Worm (Caenorhabditis elegans) whole organism, L4 larva: Measurements from ENCODE around the gene W07A12.4.

Experiments used
- D1046.2 ChIP-seq: fragments of 200-800 bp; sonication (Bioruptor generic); IDR thresholded peaks from 2 replicates; pipeline ENCODE4 v1.3.6; 2022; ENCODE audit warnings: missing genetic modification characterization, missing compliant biosample characterization
- F10B5.3 ChIP-seq: sonication (generic microtip); optimal IDR thresholded peaks from 2 replicates; lab custom pipeline; 2016; ENCODE audit warnings: mild to moderate bottlenecking, missing genetic modification characterization, missing compliant biosample characterization
- F37D6.2 ChIP-seq: sonication (generic microtip); optimal IDR thresholded peaks from 2 replicates; lab custom pipeline; 2016; ENCODE audit warnings: mild to moderate bottlenecking, missing genetic modification characterization, missing compliant biosample characterization
- F44E2.7 ChIP-seq: fragments of 200-800 bp; sonication (Bioruptor generic); IDR thresholded peaks from 2 replicates; pipeline ENCODE4 v2.1.2; 2022; ENCODE audit warnings: missing genetic modification characterization, missing compliant biosample characterization
- F49E8.2 ChIP-seq: sonication (generic microtip); optimal IDR thresholded peaks from 2 replicates; lab custom pipeline; 2016; ENCODE audit warnings: missing compliant biosample characterization, mild to moderate bottlenecking, missing genetic modification characterization, borderline replicate concordance
- R02D3.7 ChIP-seq: fragments of 150-350 bp; sonication (generic microtip); optimal IDR thresholded peaks from 3 replicates; lab custom pipeline; 2014; ENCODE audit warnings: missing biosample characterization, missing genetic modification characterization
- T26A8.4 ChIP-seq: fragments of 200-800 bp; sonication (Bioruptor generic); IDR thresholded peaks from 2 replicates; pipeline ENCODE4 v1.3.6; 2022; ENCODE audit warnings: missing genetic modification characterization, missing compliant biosample characterization
- Y105C5A.15 ChIP-seq: fragments of 200-800 bp; sonication (Bioruptor generic); IDR thresholded peaks from 2 replicates; pipeline ENCODE4 v1.3.6; 2022; ENCODE audit warnings: missing genetic modification characterization, missing compliant biosample characterization
- Y48G9A.11 ChIP-seq: fragments of 200-800 bp; sonication (Bioruptor generic); IDR thresholded peaks from 2 replicates; pipeline ENCODE4 v1.3.6; 2022; ENCODE audit warnings: missing genetic modification reagents, missing genetic modification characterization, missing compliant biosample characterization
- Y75B8A.6 ChIP-seq: fragments of 200-800 bp; sonication (Bioruptor generic); IDR thresholded peaks from 2 replicates; pipeline ENCODE4 v1.3.6; 2022; ENCODE audit warnings: missing genetic modification reagents, missing genetic modification characterization, missing compliant biosample characterization
- ZK337.2 ChIP-seq: fragments of 200-800 bp; sonication (Bioruptor generic); IDR thresholded peaks from 2 replicates; pipeline ENCODE4 v1.3.6; 2022; ENCODE audit warnings: missing genetic modification reagents, missing genetic modification characterization, missing compliant biosample characterization
- aha-1 ChIP-seq: fragments of 150-350 bp; peaks from one replicate; lab custom pipeline; 2014; ENCODE audit warnings: missing biosample characterization, missing genetic modification characterization
- ceh-20 ChIP-seq: fragments of 200-800 bp; sonication (Bioruptor generic); IDR thresholded peaks from 2 replicates; pipeline ENCODE4 v1.3.6; 2022; ENCODE audit warnings: missing genetic modification reagents, missing genetic modification characterization, missing compliant biosample characterization
- ceh-44 ChIP-seq: fragments of 200-800 bp; sonication (Bioruptor generic); IDR thresholded peaks from 2 replicates; pipeline ENCODE4 v1.3.6; 2022; ENCODE audit warnings: missing genetic modification reagents, missing genetic modification characterization, missing compliant biosample characterization
- ctbp-1 ChIP-seq: fragments of 200-800 bp; sonication (Bioruptor generic); IDR thresholded peaks from 2 replicates; pipeline ENCODE4 v1.3.6; 2022; ENCODE audit warnings: missing genetic modification reagents, missing genetic modification characterization, missing compliant biosample characterization
- dmd-6 ChIP-seq: fragments of 200-800 bp; sonication (Bioruptor generic); IDR thresholded peaks from 2 replicates; pipeline ENCODE4 v1.3.6; 2022; ENCODE audit warnings: missing genetic modification reagents, missing genetic modification characterization, missing compliant biosample characterization
- dmd-8 ChIP-seq: fragments of 200-800 bp; sonication (Bioruptor generic); IDR thresholded peaks from 2 replicates; pipeline ENCODE4 v1.3.6; 2022; ENCODE audit warnings: missing genetic modification characterization, missing compliant biosample characterization
- dmd-9 ChIP-seq: fragments of 200-800 bp; sonication (Bioruptor generic); IDR thresholded peaks from 2 replicates; pipeline ENCODE4 v1.3.6; 2022; ENCODE audit warnings: missing genetic modification reagents, missing genetic modification characterization, missing compliant biosample characterization
- dpl-1 ChIP-seq: fragments of 150-350 bp; optimal IDR thresholded peaks from 2 replicates; lab custom pipeline; 2014; ENCODE audit warnings: missing biosample characterization, missing genetic modification reagents, missing genetic modification characterization
- egl-43 ChIP-seq: fragments of 200-800 bp; sonication (Bioruptor generic); IDR thresholded peaks from 2 replicates; pipeline ENCODE4 v1.3.6; 2022; ENCODE audit warnings: missing genetic modification reagents, missing genetic modification characterization, missing compliant biosample characterization
- hlh-11 ChIP-seq: fragments of 200-800 bp; sonication (Bioruptor generic); optimal IDR thresholded peaks from 2 replicates; lab custom pipeline; 2018; ENCODE audit warnings: mild to moderate bottlenecking, missing genetic modification characterization, missing compliant biosample characterization
- hlh-30 ChIP-seq: sonication (generic microtip); optimal IDR thresholded peaks from 2 replicates; lab custom pipeline; 2017; ENCODE audit warnings: antibody characterized with exemption, mild to moderate bottlenecking, missing genetic modification characterization, missing compliant biosample characterization; ENCODE audit not compliant: insufficient read depth
- hmg-1.1 ChIP-seq: fragments of 200-800 bp; sonication (Bioruptor generic); IDR thresholded peaks from 2 replicates; pipeline ENCODE4 v1.3.6; 2022; ENCODE audit warnings: missing genetic modification reagents, missing genetic modification characterization, missing compliant biosample characterization
- jun-1 ChIP-seq: fragments of 150-350 bp; optimal IDR thresholded peaks from 2 replicates; lab custom pipeline; 2014; ENCODE audit warnings: missing biosample characterization, missing genetic modification reagents, missing genetic modification characterization
- lim-7 ChIP-seq: fragments of 200-800 bp; sonication (Bioruptor generic); IDR thresholded peaks from 2 replicates; pipeline ENCODE4 v1.3.6; 2022; ENCODE audit warnings: missing genetic modification characterization, missing compliant biosample characterization
- lin-1 ChIP-seq: fragments of 200-800 bp; sonication (Bioruptor generic); IDR thresholded peaks from 2 replicates; pipeline ENCODE4 v1.3.6; 2022; ENCODE audit warnings: missing genetic modification reagents, missing genetic modification characterization, missing compliant biosample characterization
- lin-29 ChIP-seq: fragments of 200-800 bp; sonication (Bioruptor generic); IDR thresholded peaks from 2 replicates; pipeline ENCODE4 v1.3.6; 2022; ENCODE audit warnings: missing genetic modification reagents, missing genetic modification characterization, missing compliant biosample characterization
- lsy-2 ChIP-seq, 2 experiments: fragments of 150-350 bp in 1 of 2; sonication (generic microtip) in 1 of 2; optimal IDR thresholded peaks; 2 replicates each; lab custom pipeline; 2014 to 2017; ENCODE audit warnings: missing biosample characterization in 2 of 2, missing genetic modification characterization in 2 of 2
- madf-5 ChIP-seq, 2 experiments: fragments of 200-800 bp; sonication (Bioruptor generic); IDR thresholded peaks; 2 replicates each; pipeline ENCODE4 v1.3.6; 2022; ENCODE audit warnings: missing compliant biosample characterization in 2 of 2, missing genetic modification characterization in 2 of 2
- madf-9 ChIP-seq: fragments of 200-800 bp; sonication (Bioruptor generic); conservative IDR thresholded peaks from 2 replicates; pipeline ENCODE4 v1.3.6; 2022; ENCODE audit warnings: missing genetic modification reagents, missing genetic modification characterization, missing compliant biosample characterization
- mdt-29 ChIP-seq: fragments of 200-800 bp; sonication (Bioruptor generic); IDR thresholded peaks from 2 replicates; pipeline ENCODE4 v1.3.6; 2022; ENCODE audit warnings: missing genetic modification reagents, missing genetic modification characterization, missing compliant biosample characterization
- mxl-2 ChIP-seq: fragments of 200-800 bp; sonication (Bioruptor generic); conservative IDR thresholded peaks from 2 replicates; pipeline ENCODE4 v1.3.6; 2022; ENCODE audit warnings: missing genetic modification reagents, missing genetic modification characterization, missing compliant biosample characterization
- nhr-25 ChIP-seq: sonication (generic microtip); optimal IDR thresholded peaks from 2 replicates; lab custom pipeline; 2017; ENCODE audit warnings: missing genetic modification characterization, mild to moderate bottlenecking, missing compliant biosample characterization, antibody characterized with exemption, moderate library complexity, borderline replicate concordance; ENCODE audit not compliant: insufficient read depth
- nhr-41 ChIP-seq: fragments of 200-800 bp; sonication (Bioruptor generic); IDR thresholded peaks from 2 replicates; pipeline ENCODE4 v1.3.6; 2022; ENCODE audit warnings: missing genetic modification reagents, missing genetic modification characterization, missing compliant biosample characterization
- nhr-42 ChIP-seq: fragments of 200-800 bp; sonication (Bioruptor generic); IDR thresholded peaks from 2 replicates; pipeline ENCODE4 v1.3.6; 2022; ENCODE audit warnings: missing genetic modification characterization, missing compliant biosample characterization
- nhr-48 ChIP-seq: sonication (generic microtip); optimal IDR thresholded peaks from 2 replicates; lab custom pipeline; 2016; ENCODE audit warnings: mild to moderate bottlenecking, missing genetic modification characterization, missing compliant biosample characterization
- nhr-6 ChIP-seq: fragments of 150-350 bp; optimal IDR thresholded peaks from 2 replicates; lab custom pipeline; 2014; ENCODE audit warnings: missing biosample characterization, missing genetic modification characterization
- nhr-77 ChIP-seq: fragments of 150-350 bp; optimal IDR thresholded peaks from 2 replicates; lab custom pipeline; 2014; ENCODE audit warnings: missing biosample characterization, missing genetic modification characterization
- pha-4 ChIP-seq, 2 experiments: fragments of 150-350 bp in 1 of 2; fragments of 200-800 bp in 1 of 2; sonication (Bioruptor generic) in 1 of 2; IDR thresholded peaks in 1 of 2; optimal IDR thresholded peaks in 1 of 2; 2 replicates each; pipeline versions ENCODE4 v1.3.6 to Lab custom; 2014 to 2022; ENCODE audit warnings: missing genetic modification characterization in 2 of 2, missing genetic modification reagents in 2 of 2, missing biosample characterization in 1 of 2, missing compliant biosample characterization in 1 of 2
- php-3 ChIP-seq: fragments of 200-800 bp; sonication (Bioruptor generic); IDR thresholded peaks from 2 replicates; pipeline ENCODE4 v1.3.6; 2022; ENCODE audit warnings: missing genetic modification reagents, missing genetic modification characterization, missing compliant biosample characterization
- saeg-2 ChIP-seq: fragments of 200-800 bp; sonication (Bioruptor generic); IDR thresholded peaks from 2 replicates; pipeline ENCODE4 v1.3.6; 2022; ENCODE audit warnings: missing genetic modification reagents, missing genetic modification characterization, missing compliant biosample characterization
- set-16 ChIP-seq: fragments of 200-800 bp; sonication (Bioruptor generic); IDR thresholded peaks from 2 replicates; pipeline ENCODE4 v1.3.6; 2022; ENCODE audit warnings: missing genetic modification reagents, missing genetic modification characterization, missing compliant biosample characterization
- snpc-1.2 ChIP-seq: fragments of 200-800 bp; sonication (Bioruptor generic); IDR thresholded peaks from 2 replicates; pipeline ENCODE4 v1.3.6; 2022; ENCODE audit warnings: missing genetic modification reagents, missing genetic modification characterization, missing compliant biosample characterization
- tra-1 ChIP-seq: fragments of 200-800 bp; sonication (Bioruptor generic); IDR thresholded peaks from 2 replicates; pipeline ENCODE4 v1.3.6; 2022; ENCODE audit warnings: missing genetic modification reagents, missing genetic modification characterization, missing compliant biosample characterization
- zfp-3 ChIP-seq: fragments of 200-800 bp; sonication (Bioruptor generic); conservative IDR thresholded peaks from 2 replicates; pipeline ENCODE4 v1.3.6; 2022; ENCODE audit warnings: missing genetic modification reagents, missing genetic modification characterization, missing compliant biosample characterization
- zip-2 ChIP-seq: fragments of 150-350 bp; optimal IDR thresholded peaks from 2 replicates; lab custom pipeline; 2014; ENCODE audit warnings: missing biosample characterization, missing genetic modification characterization

Gene W07A12.4

DNA sequence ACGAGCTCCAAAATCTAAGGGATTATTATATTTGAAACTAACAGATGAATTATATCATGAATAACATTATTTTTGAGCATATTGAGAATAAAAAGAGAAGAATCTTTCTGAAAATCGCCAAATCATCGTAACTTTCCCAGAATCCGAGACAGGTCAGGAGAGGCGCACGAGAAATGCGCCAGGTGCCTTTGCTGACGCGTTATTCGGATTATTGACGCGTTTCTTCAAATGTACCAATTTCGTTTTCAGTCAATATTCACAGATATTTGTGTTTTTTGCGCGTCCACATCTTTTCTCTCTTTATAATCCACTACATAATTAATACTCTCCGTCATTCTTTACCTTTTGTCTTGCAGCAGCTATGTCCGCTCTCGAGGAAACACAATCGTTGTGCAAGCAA, 47.0 kb upstream of the W07A12.4 start, which contains the start of gene T24H10.1 (continued):
- peak; percentile 19 for TF ChIP-seq nhr-77
- TF ChIP-seq ctbp-1 (GFP tag; lab: Robert Waterston, UW): peak; percentile 19; the same call in 1 of the 2 replicates
- TF ChIP-seq dmd-9: no peak
- peak; percentile 14; the same call in 1 of the 2 replicates for TF ChIP-seq php-3
- peak; percentile 64 for TF ChIP-seq hlh-11
- peak; percentile 39 for TF ChIP-seq hlh-30 (tag; lab: Kevin White, UChicago)
- peak; percentile 37 for TF ChIP-seq nhr-6 (tag; lab: Kevin White, UChicago)
- TF ChIP-seq nhr-48 (tag; lab: Kevin White, UChicago): peak; percentile 56
- peak; percentile 51 for TF ChIP-seq nhr-25 (tag; lab: Kevin White, UChicago)
- TF ChIP-seq pha-4 (GFP tag; IDR thresholded peaks at IDR 0.05; lab: Robert Waterston, UW): no peak
- peak; percentile 15 for TF ChIP-seq pha-4 (tag; optimal IDR thresholded peaks at IDR 0.05; lab: Kevin White, UChicago)
- TF ChIP-seq lsy-2 (tag; optimal IDR thresholded peaks at IDR 0.05; lab: Kevin White, UChicago): peak; percentile 14 to 82
- peak; percentile 48 for TF ChIP-seq F37D6.2 (tag; lab: Kevin White, UChicago)
- TF ChIP-seq R02D3.7: no peak
- no peak for TF ChIP-seq jun-1
- peak; percentile 75 for TF ChIP-seq dpl-1 (GFP tag; lab: Kevin White, UChicago)
- TF ChIP-seq F49E8.2: peak; percentile 4
- peak; percentile 11 for TF ChIP-seq F10B5.3 (tag; lab: Kevin White, UChicago)
- TF ChIP-seq zip-2 (tag; lab: Kevin White, UChicago): no peak

DNA sequence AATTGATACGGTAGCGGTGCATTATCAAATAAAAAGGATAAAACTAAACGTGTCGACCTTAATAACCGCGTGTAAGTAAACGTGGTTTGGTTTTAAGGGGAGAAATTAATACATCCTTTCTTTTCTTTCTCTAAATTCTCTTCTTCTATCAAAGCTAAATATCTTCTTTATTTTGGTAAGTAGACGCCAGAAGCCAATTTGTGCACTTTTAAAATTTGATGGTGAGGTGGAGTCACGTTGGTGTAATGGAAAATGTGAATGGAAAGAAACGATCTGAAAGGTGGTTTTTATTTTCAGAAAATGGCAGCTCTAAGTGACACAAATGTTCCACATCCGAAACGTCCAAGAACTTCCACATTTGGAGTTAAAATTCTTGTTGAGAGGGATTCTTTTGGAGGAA, 45.3 kb upstream of the W07A12.4 start, which contains the start of gene T24H10.5:
Gene T24H10.5 (plus strand): TSS at position 301 of the 400 bp plus-strand sequence.
- TF ChIP-seq ZK337.2 (GFP tag; lab: Robert Waterston, UW): no peak
- peak; percentile 40 for TF ChIP-seq aha-1

DNA sequence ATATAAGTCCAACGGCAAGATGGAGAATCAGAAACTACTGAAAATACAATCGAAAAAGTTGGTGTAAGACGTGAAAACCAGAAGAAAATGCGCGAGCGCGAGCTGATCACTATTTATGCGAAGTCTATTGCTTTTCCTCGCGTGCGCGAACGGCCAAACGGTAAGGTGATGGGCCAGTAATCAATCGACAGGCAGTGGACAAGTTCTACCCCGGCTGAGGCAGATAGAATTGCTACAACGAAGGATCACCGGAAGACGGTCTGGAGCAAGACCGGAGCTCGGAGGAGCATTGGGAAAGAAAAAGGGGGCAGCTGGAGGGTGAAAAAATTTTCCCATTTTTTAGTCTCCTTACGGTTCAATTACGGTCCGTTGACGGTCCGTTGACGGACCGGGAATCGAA, 43.4 kb upstream of the W07A12.4 start:
- TF ChIP-seq ZK337.2 (GFP tag; lab: Robert Waterston, UW): 0 out of 2 replicates have a peak, but pooled peaks have one; percentile 41
- peak; percentile 87 for TF ChIP-seq lin-1 (GFP tag; lab: Robert Waterston, UW)
- peak; percentile 36; the same call in 1 of the 2 replicates for TF ChIP-seq ceh-20 (GFP tag; lab: Robert Waterston, UW)
- peak; percentile 61 to 77; a peak in 2 of 4 replicates for TF ChIP-seq madf-5 (GFP tag; IDR thresholded peaks at IDR 0.05; lab: Robert Waterston, UW)
- 0 out of 2 replicates have a peak, but pooled peaks have one; percentile 54 for TF ChIP-seq saeg-2 (GFP tag; lab: Robert Waterston, UW)
- TF ChIP-seq T26A8.4 (GFP tag; lab: Robert Waterston, UW): peak; percentile 82
- TF ChIP-seq lim-7: peak; percentile 92
- TF ChIP-seq mxl-2: 0 out of 2 replicates have a peak, but pooled peaks have one; percentile 17
- peak; percentile 97 for TF ChIP-seq dmd-8 (GFP tag; lab: Robert Waterston, UW)
- peak; percentile 85; the same call in 1 of the 2 replicates for TF ChIP-seq tra-1 (GFP tag; lab: Robert Waterston, UW)
- peak; percentile 74 for TF ChIP-seq nhr-41 (GFP tag; lab: Robert Waterston, UW)
- peak; percentile 96 for TF ChIP-seq egl-43 (GFP tag; lab: Robert Waterston, UW)
- 0 out of 2 replicates have a peak, but pooled peaks have one; percentile 38 for TF ChIP-seq Y75B8A.6 (GFP tag; lab: Robert Waterston, UW)
- TF ChIP-seq zfp-3: 0 out of 2 replicates have a peak, but pooled peaks have one; percentile 29
- peak; percentile 74 for TF ChIP-seq set-16
- peak; percentile 78 for TF ChIP-seq nhr-42 (GFP tag; lab: Robert Waterston, UW)
- peak; percentile 53; the same call in 1 of the 2 replicates for TF ChIP-seq mdt-29 (GFP tag; lab: Robert Waterston, UW)
- 0 out of 2 replicates have a peak, but pooled peaks have one; percentile 42 for TF ChIP-seq lin-29
- TF ChIP-seq F44E2.7 (GFP tag; lab: Robert Waterston, UW): peak; percentile 93
- peak; percentile 72 for TF ChIP-seq dmd-9
- peak; percentile 37 for TF ChIP-seq dmd-6 (GFP tag; lab: Robert Waterston, UW)
- peak; percentile 85 for TF ChIP-seq Y48G9A.11 (GFP tag; lab: Robert Waterston, UW)
- peak; percentile 86 for TF ChIP-seq D1046.2 (GFP tag; lab: Robert Waterston, UW)
- peak; percentile 91 for TF ChIP-seq snpc-1.2 (GFP tag; lab: Robert Waterston, UW)
- TF ChIP-seq ceh-44: peak; percentile 60; the same call in 1 of the 2 replicates
- peak; percentile 20; the same call in 1 of the 2 replicates for TF ChIP-seq hmg-1.1 (GFP tag; lab: Robert Waterston, UW)
- peak; percentile 69; the same call in 1 of the 2 replicates for TF ChIP-seq Y105C5A.15 (GFP tag; lab: Robert Waterston, UW)
- TF ChIP-seq madf-9: peak; percentile 69
